Fruit fly (Drosophila melanogaster) whole organism, embryonic: ENCODE results near the gene CG42540.

ENCODE experiments used
- CG1024 ChIP-seq: fragments of 200-800 bp; sonication (Bioruptor generic); IDR thresholded peaks from 2 replicates; pipeline ENCODE4 v1.3.6; 2022; ENCODE audit warnings: missing biosample characterization, missing genetic modification characterization
- CG10321 ChIP-seq: fragments of 200-800 bp; sonication (Bioruptor generic); IDR thresholded peaks from 2 replicates; pipeline ENCODE4 v1.3.6; 2022; ENCODE audit warnings: missing biosample characterization, missing genetic modification characterization
- CG13424 ChIP-seq: fragments of 200-800 bp; sonication (Bioruptor generic); optimal IDR thresholded peaks from 2 replicates; lab custom pipeline; 2019; ENCODE audit warnings: missing biosample characterization, mild to moderate bottlenecking, missing genetic modification characterization, moderate library complexity
- CG1603 ChIP-seq: fragments of 200-800 bp; sonication (Bioruptor generic); optimal IDR thresholded peaks from 2 replicates; lab custom pipeline; 2019; ENCODE audit warnings: missing biosample characterization, mild to moderate bottlenecking, missing genetic modification characterization, moderate library complexity
- CG16863 ChIP-seq: fragments of 200-800 bp; sonication (Bioruptor generic); optimal IDR thresholded peaks from 3 replicates; lab custom pipeline; 2016; ENCODE audit warnings: missing biosample characterization, missing genetic modification characterization
- CG17328 ChIP-seq: fragments of 200-800 bp; sonication (Bioruptor generic); IDR thresholded peaks from 2 replicates; pipeline ENCODE4 v1.3.6; 2022; ENCODE audit warnings: missing biosample characterization, missing genetic modification characterization
- CG2199 ChIP-seq: fragments of 200-800 bp; sonication (Bioruptor generic); IDR thresholded peaks from 3 replicates; pipeline ENCODE4 v1.3.6; 2022; ENCODE audit warnings: missing biosample characterization, missing genetic modification characterization
- CG34376 ChIP-seq: fragments of 200-800 bp; sonication (Bioruptor generic); optimal IDR thresholded peaks from 2 replicates; lab custom pipeline; 2018; ENCODE audit warnings: missing biosample characterization, mild to moderate bottlenecking, missing genetic modification characterization
- CG43689 ChIP-seq: fragments of 200-800 bp; sonication (Bioruptor generic); IDR thresholded peaks from 2 replicates; pipeline ENCODE4 v1.3.6; 2022; ENCODE audit warnings: missing biosample characterization, missing genetic modification characterization
- CG4404 ChIP-seq: fragments of 200-800 bp; sonication (Bioruptor generic); IDR thresholded peaks from 2 replicates; pipeline ENCODE4 v1.3.6; 2022; ENCODE audit warnings: missing biosample characterization, missing genetic modification characterization
- CG4730 ChIP-seq: fragments of 200-800 bp; sonication (Bioruptor generic); IDR thresholded peaks from 2 replicates; pipeline ENCODE4 v1.3.6; 2022; ENCODE audit warnings: missing biosample characterization, missing genetic modification characterization
- CG6689 ChIP-seq: fragments of 200-800 bp; sonication (Bioruptor generic); IDR thresholded peaks from 2 replicates; pipeline ENCODE4 v1.3.6; 2022; ENCODE audit warnings: missing biosample characterization, missing genetic modification characterization
- CG7745 ChIP-seq: fragments of 200-800 bp; sonication (Bioruptor generic); optimal IDR thresholded peaks from 2 replicates; lab custom pipeline; 2018; ENCODE audit warnings: missing biosample characterization, mild to moderate bottlenecking, missing genetic modification characterization, moderate library complexity
- CG7963 ChIP-seq: fragments of 200-800 bp; sonication (Bioruptor generic); IDR thresholded peaks from 3 replicates; pipeline ENCODE4 v1.3.6; 2022; ENCODE audit warnings: missing biosample characterization, missing genetic modification characterization; ENCODE audit not compliant: partially characterized antibody
- Camta ChIP-seq: fragments of 200-800 bp; sonication (Bioruptor generic); optimal IDR thresholded peaks from 2 replicates; lab custom pipeline; 2016; ENCODE audit warnings: missing biosample characterization, missing genetic modification characterization
- Dbx ChIP-seq: fragments of 200-800 bp; sonication (Bioruptor generic); IDR thresholded peaks from 3 replicates; pipeline ENCODE4 v1.3.6; 2022; ENCODE audit warnings: missing biosample characterization, missing genetic modification characterization
- E2f1 ChIP-seq: fragments of 200-800 bp; sonication (Bioruptor generic); IDR thresholded peaks from 2 replicates; pipeline ENCODE4 v1.3.6; 2022; ENCODE audit warnings: missing biosample characterization, missing genetic modification characterization
- HHEX ChIP-seq: fragments of 200-800 bp; sonication (Bioruptor generic); optimal IDR thresholded peaks from 3 replicates; lab custom pipeline; 2017; ENCODE audit warnings: missing biosample characterization, mild to moderate bottlenecking, missing genetic modification characterization, missing genetic modification reagents
- HLH3B ChIP-seq: fragments of 200-800 bp; sonication (Bioruptor generic); IDR thresholded peaks from 2 replicates; pipeline ENCODE4 v1.3.6; 2022; ENCODE audit warnings: missing biosample characterization, missing genetic modification characterization
- Hsf ChIP-seq: fragments of 200-800 bp; sonication (Bioruptor generic); optimal IDR thresholded peaks from 3 replicates; lab custom pipeline; 2016; ENCODE audit warnings: missing biosample characterization, missing genetic modification characterization
- Max ChIP-seq: fragments of 200-800 bp; sonication (Bioruptor generic); optimal IDR thresholded peaks from 2 replicates; lab custom pipeline; 2016; ENCODE audit warnings: missing biosample characterization, mild to moderate bottlenecking, missing genetic modification characterization
- NC2β ChIP-seq: fragments of 200-800 bp; sonication (Bioruptor generic); optimal IDR thresholded peaks from 2 replicates; lab custom pipeline; 2016; ENCODE audit warnings: missing biosample characterization, missing genetic modification characterization
- NFAT ChIP-seq: fragments of 200-800 bp; sonication (Bioruptor generic); IDR thresholded peaks from 2 replicates; pipeline ENCODE4 v1.3.6; 2022; ENCODE audit warnings: missing biosample characterization, missing genetic modification characterization
- Oli ChIP-seq: fragments of 200-800 bp; sonication (Bioruptor generic); optimal IDR thresholded peaks from 2 replicates; lab custom pipeline; 2018; ENCODE audit warnings: missing biosample characterization, mild to moderate bottlenecking, missing genetic modification characterization, moderate library complexity
- Pdp1 ChIP-seq, 2 experiments: fragments of 200-800 bp; sonication (Bioruptor generic); optimal IDR thresholded peaks; 3 replicates each; lab custom pipeline; 2016; ENCODE audit warnings: missing biosample characterization in 2 of 2, missing genetic modification characterization in 2 of 2, mild to moderate bottlenecking in 1 of 2, moderate library complexity in 1 of 2
- Sry-δ ChIP-seq: fragments of 200-800 bp; sonication (Bioruptor generic); optimal IDR thresholded peaks from 2 replicates; lab custom pipeline; 2016; ENCODE audit warnings: missing biosample characterization, missing genetic modification characterization
- Taf1 ChIP-seq: fragments of 200-800 bp; sonication (Bioruptor generic); IDR thresholded peaks from 2 replicates; pipeline ENCODE4 v1.3.6; 2022; ENCODE audit warnings: missing biosample characterization, missing genetic modification characterization
- ap ChIP-seq: fragments of 200-800 bp; sonication (Bioruptor generic); IDR thresholded peaks from 2 replicates; pipeline ENCODE4 v1.3.6; 2022; ENCODE audit warnings: missing biosample characterization, missing genetic modification characterization
- bcd ChIP-seq: fragments of 200-800 bp; sonication (Bioruptor generic); optimal IDR thresholded peaks from 2 replicates; lab custom pipeline; 2017; ENCODE audit warnings: missing biosample characterization, mild to moderate bottlenecking, missing genetic modification characterization
- bsh ChIP-seq, 2 experiments: fragments of 200-800 bp; sonication (Bioruptor generic); optimal IDR thresholded peaks; 2 replicates each; lab custom pipeline; 2017 to 2018; ENCODE audit warnings: mild to moderate bottlenecking in 2 of 2, missing biosample characterization in 2 of 2, missing genetic modification characterization in 2 of 2, moderate library complexity in 1 of 2
- ci ChIP-seq: fragments of 200-800 bp; sonication (Bioruptor generic); IDR thresholded peaks from 3 replicates; pipeline ENCODE4 v1.3.6; 2022; ENCODE audit warnings: missing biosample characterization, missing genetic modification characterization
- dpn ChIP-seq, 2 experiments: fragments of 200-800 bp; sonication (Bioruptor generic); optimal IDR thresholded peaks; 3 replicates each; lab custom pipeline; 2016; ENCODE audit warnings: missing biosample characterization in 2 of 2, missing genetic modification characterization in 2 of 2
- esg ChIP-seq: fragments of 200-800 bp; sonication (Bioruptor generic); conservative IDR thresholded peaks from 2 replicates; pipeline ENCODE4 v1.3.6; 2022; ENCODE audit warnings: missing biosample characterization, missing genetic modification characterization
- exex ChIP-seq: fragments of 200-800 bp; sonication (Bioruptor generic); optimal IDR thresholded peaks from 4 replicates; lab custom pipeline; 2018; ENCODE audit warnings: missing biosample characterization, mild to moderate bottlenecking, missing genetic modification characterization, moderate library complexity
- fru ChIP-seq: fragments of >200 bp; optimal IDR thresholded peaks from 2 replicates; lab custom pipeline; 2017
- hb ChIP-seq: fragments of 200-800 bp; sonication (Bioruptor generic); IDR thresholded peaks from 3 replicates; pipeline ENCODE4 v1.3.6; 2022; ENCODE audit warnings: missing biosample characterization, missing genetic modification characterization; ENCODE audit not compliant: partially characterized antibody
- lab ChIP-seq: fragments of 200-800 bp; sonication (Bioruptor generic); optimal IDR thresholded peaks from 3 replicates; lab custom pipeline; 2017; ENCODE audit warnings: missing biosample characterization, missing genetic modification characterization, mild to moderate bottlenecking, moderate library complexity, missing genetic modification reagents
- mirr ChIP-seq: fragments of 200-800 bp; sonication (Bioruptor generic); optimal IDR thresholded peaks from 3 replicates; lab custom pipeline; 2018; ENCODE audit warnings: missing biosample characterization, mild to moderate bottlenecking, missing genetic modification characterization
- mld ChIP-seq: fragments of 200-800 bp; sonication (Bioruptor generic); IDR thresholded peaks from 3 replicates; pipeline ENCODE4 v1.3.6; 2022; ENCODE audit warnings: missing biosample characterization, missing genetic modification characterization; ENCODE audit not compliant: partially characterized antibody
- nom ChIP-seq: fragments of 200-800 bp; sonication (Bioruptor generic); optimal IDR thresholded peaks from 2 replicates; lab custom pipeline; 2017; ENCODE audit warnings: missing biosample characterization, missing genetic modification characterization, mild to moderate bottlenecking, moderate library complexity, missing genetic modification reagents
- org-1 ChIP-seq: fragments of 200-800 bp; sonication (Bioruptor generic); optimal IDR thresholded peaks from 2 replicates; lab custom pipeline; 2017; ENCODE audit warnings: missing biosample characterization, missing genetic modification characterization
- otp ChIP-seq: fragments of 200-800 bp; sonication (Bioruptor generic); IDR thresholded peaks from 3 replicates; pipeline ENCODE4, ENCODE4 v1.3.6; 2022; ENCODE audit warnings: missing biosample characterization, missing genetic modification characterization
- prd ChIP-seq, 3 experiments: fragments of >200 bp in 2 of 3; fragments of 200-800 bp in 1 of 3; sonication (Bioruptor generic) in 1 of 3; optimal IDR thresholded peaks in 2 of 3; IDR thresholded peaks in 1 of 3; 2 replicates in 2 of 3; 3 replicates in 1 of 3; pipeline versions ENCODE4 v1.3.6 to Lab custom; 2017 to 2022; ENCODE audit warnings: missing biosample characterization in 1 of 3, missing genetic modification characterization in 1 of 3
- pum ChIP-seq: fragments of 200-800 bp; sonication (Bioruptor generic); optimal IDR thresholded peaks from 2 replicates; lab custom pipeline; 2016; ENCODE audit warnings: missing biosample characterization, missing genetic modification characterization
- shn ChIP-seq: fragments of 200-800 bp; sonication (Bioruptor generic); optimal IDR thresholded peaks from 3 replicates; lab custom pipeline; 2016; ENCODE audit warnings: missing biosample characterization, missing genetic modification characterization
- vvl ChIP-seq: fragments of 200-800 bp; sonication (Bioruptor generic); IDR thresholded peaks from 2 replicates; pipeline ENCODE4 v1.3.6; 2022; ENCODE audit warnings: missing biosample characterization, missing genetic modification characterization
- yki ChIP-seq: fragments of >200 bp; optimal IDR thresholded peaks from 3 replicates; lab custom pipeline; 2018
- zen ChIP-seq: fragments of 200-800 bp; sonication (Bioruptor generic); optimal IDR thresholded peaks from 3 replicates; lab custom pipeline; 2018; ENCODE audit warnings: missing biosample characterization, mild to moderate bottlenecking, missing genetic modification characterization, moderate library complexity

The CG42540 gene

DNA sequence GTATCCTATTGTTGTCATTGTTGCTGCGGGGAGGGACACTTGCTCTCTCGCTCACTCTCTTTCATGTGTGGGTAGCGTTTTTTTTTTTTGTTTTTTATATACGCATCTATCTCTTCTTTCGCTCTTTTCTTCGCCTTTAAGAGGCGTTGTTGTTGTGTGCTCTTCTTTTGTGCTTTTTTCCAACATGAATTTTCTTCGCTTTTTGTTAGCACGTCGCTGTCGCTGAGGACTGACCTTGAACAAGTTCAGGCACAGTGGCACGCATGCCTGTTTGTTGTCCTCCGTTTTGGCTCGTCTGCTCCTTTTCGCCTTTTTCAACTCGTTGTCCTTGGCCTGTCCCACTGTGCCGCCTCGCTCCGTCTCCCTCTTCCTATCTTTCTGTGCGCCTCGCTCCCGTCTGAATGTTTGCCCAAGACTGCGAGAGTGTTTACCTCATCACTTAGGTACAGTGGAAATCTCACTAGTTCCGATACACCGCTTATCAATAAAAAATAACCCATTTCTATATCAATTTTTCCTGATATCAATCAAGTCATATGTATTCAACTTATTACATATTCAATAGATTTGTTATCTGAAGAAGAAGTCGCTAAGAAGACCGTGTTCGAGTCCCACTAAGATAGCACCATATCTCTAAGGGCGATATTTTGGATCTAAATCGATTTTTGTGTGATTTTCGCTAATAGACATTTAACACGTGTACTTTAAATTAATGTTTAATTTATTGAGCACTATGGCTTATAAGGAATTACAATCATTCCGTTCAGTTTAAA is 12.7 kb upstream of the CG42540 start (continued):
- TF ChIP-seq nom (peak; percentile 100), dpn (GFP tag; optimal IDR thresholded peaks at IDR 0.05; lab: Kevin White, UChicago) (peak; percentile 40 to 55), ap (GFP tag; lab: Robert Waterston, UW) (no peak), hb (GFP tag; lab: Robert Waterston, UW) (no peak), mirr (GFP tag; lab: Kevin White, UChicago) (no peak), Camta (GFP tag; lab: Kevin White, UChicago) (peak; percentile 1), CG1024 (GFP tag; lab: Robert Waterston, UW) (peak; percentile 55; the same call in 1 of the 2 replicates), prd (optimal IDR thresholded peaks at IDR 0.05; lab: Kevin White, UChicago) (no peak), prd (GFP tag; IDR thresholded peaks at IDR 0.05; lab: Robert Waterston, UW) (peak; percentile 69), org-1 (GFP tag; lab: Kevin White, UChicago) (peak; percentile 9), shn (peak; percentile 36), esg (GFP tag; lab: Robert Waterston, UW) (peak; percentile 25; the same call in 1 of the 2 replicates), E2f1 (GFP tag; lab: Robert Waterston, UW) (0 out of 2 replicates have a peak, but pooled peaks have one; percentile 21), ci (GFP tag; lab: Robert Waterston, UW) (peak; percentile 60; the same call in 1 of the 3 replicates), CG17328 (peak; percentile 38; the same call in 1 of the 2 replicates), Sry-δ (GFP tag; lab: Kevin White, UChicago) (peak; percentile 10), Hsf (peak; percentile 11), CG1603 (tag; lab: Kevin White, UChicago) (peak; percentile 6), NC2β (GFP tag; lab: Kevin White, UChicago) (peak; percentile 27), CG6689 (0 out of 2 replicates have a peak, but pooled peaks have one; percentile 14), CG7963 (no peak), CG2199 (GFP tag; lab: Robert Waterston, UW) (peak; percentile 31; the same call in 1 of the 3 replicates), bcd (peak; percentile 15), Dbx (peak; percentile 71; the same call in 1 of the 3 replicates), Oli (peak; percentile 1), HLH3B (GFP tag; lab: Robert Waterston, UW) (peak; percentile 36; the same call in 1 of the 2 replicates), otp (peak; percentile 36; the same call in 1 of the 3 replicates), vvl (peak; percentile 54; the same call in 1 of the 2 replicates), mld (GFP tag; lab: Robert Waterston, UW) (no peak), lab (peak; percentile 61), CG4404 (GFP tag; lab: Robert Waterston, UW) (0 out of 2 replicates have a peak, but pooled peaks have one; percentile 31), bsh (GFP tag; optimal IDR thresholded peaks at IDR 0.05; lab: Kevin White, UChicago) (peak in 1 of 2 experiments; percentile 98), Pdp1 (GFP tag; optimal IDR thresholded peaks at IDR 0.05; lab: Kevin White, UChicago) (peak; percentile 16 to 47), pum (GFP tag; lab: Kevin White, UChicago) (peak; percentile 15), CG43689 (GFP tag; lab: Robert Waterston, UW) (peak; percentile 8; the same call in 1 of the 2 replicates), zen (tag; lab: Kevin White, UChicago) (no peak), NFAT (GFP tag; lab: Robert Waterston, UW) (peak; percentile 60), yki (no peak), CG4730 (GFP tag; lab: Robert Waterston, UW) (peak; percentile 23; the same call in 1 of the 2 replicates), CG13424 (tag; lab: Kevin White, UChicago) (no peak), Max (GFP tag; lab: Kevin White, UChicago) (no peak), CG10321 (GFP tag; lab: Robert Waterston, UW) (peak; percentile 36; the same call in 1 of the 2 replicates), CG7745 (tag; lab: Kevin White, UChicago) (no peak), fru (no peak), HHEX (GFP tag; lab: Kevin White, UChicago) (no peak), Taf1 (GFP tag; lab: Robert Waterston, UW) (peak; percentile 42; the same call in 1 of the 2 replicates), exex (peak; percentile 33), CG34376 (GFP tag; lab: Kevin White, UChicago) (no peak), CG16863 (GFP tag; lab: Kevin White, UChicago) (peak; percentile 35)
